Fruit fly (Drosophila melanogaster) whole organism, embryonic: Measurements from ENCODE around the gene T48.
A peak's percentile ranks its signal among the peaks of the same experiment; 100 is the strongest.

Source experiments
- ATbp ChIP-seq: fragments of 200-800 bp; sonication (Bioruptor generic); optimal IDR thresholded peaks from 2 replicates; lab custom pipeline; 2017; ENCODE audit warnings: missing biosample characterization, mild to moderate bottlenecking, missing genetic modification characterization, missing genetic modification reagents
- CG12219 ChIP-seq: fragments of 200-800 bp; sonication (Bioruptor generic); optimal IDR thresholded peaks from 3 replicates; lab custom pipeline; 2018; ENCODE audit warnings: missing biosample characterization, mild to moderate bottlenecking, missing genetic modification characterization
- CG12299 ChIP-seq: fragments of 200-800 bp; sonication (Bioruptor generic); optimal IDR thresholded peaks from 2 replicates; lab custom pipeline; 2018; ENCODE audit warnings: missing biosample characterization, mild to moderate bottlenecking, missing genetic modification characterization
- CG12942 ChIP-seq: fragments of 200-800 bp; sonication (Bioruptor generic); optimal IDR thresholded peaks from 3 replicates; lab custom pipeline; 2016; ENCODE audit warnings: missing biosample characterization, missing genetic modification characterization
- CG13123 ChIP-seq: fragments of 200-800 bp; sonication (Bioruptor generic); optimal IDR thresholded peaks from 2 replicates; lab custom pipeline; 2016; ENCODE audit warnings: missing biosample characterization, missing genetic modification characterization
- CG14667 ChIP-seq: fragments of 200-800 bp; sonication (Bioruptor generic); IDR thresholded peaks from 2 replicates; pipeline ENCODE4 v1.3.6; 2022; ENCODE audit warnings: missing biosample characterization, missing genetic modification characterization
- CG15011 ChIP-seq: fragments of 200-800 bp; sonication (Bioruptor generic); optimal IDR thresholded peaks from 3 replicates; lab custom pipeline; 2018; ENCODE audit warnings: missing biosample characterization, mild to moderate bottlenecking, missing genetic modification characterization
- CG1603 ChIP-seq: fragments of 200-800 bp; sonication (Bioruptor generic); optimal IDR thresholded peaks from 2 replicates; lab custom pipeline; 2019; ENCODE audit warnings: missing biosample characterization, mild to moderate bottlenecking, missing genetic modification characterization, moderate library complexity
- CG16779 ChIP-seq: fragments of 200-800 bp; sonication (Bioruptor generic); IDR thresholded peaks from 2 replicates; pipeline ENCODE4 v1.3.6; 2022; ENCODE audit warnings: missing biosample characterization, missing genetic modification characterization
- CG17359 ChIP-seq: fragments of 200-800 bp; sonication (Bioruptor generic); optimal IDR thresholded peaks from 3 replicates; lab custom pipeline; 2018; ENCODE audit warnings: missing biosample characterization, mild to moderate bottlenecking, missing genetic modification characterization, moderate library complexity
- CG17385 ChIP-seq: fragments of 200-800 bp; sonication (Bioruptor generic); optimal IDR thresholded peaks from 3 replicates; lab custom pipeline; 2018; ENCODE audit warnings: missing biosample characterization, mild to moderate bottlenecking, missing genetic modification characterization
- CG17568 ChIP-seq: fragments of 200-800 bp; sonication (Bioruptor generic); optimal IDR thresholded peaks from 2 replicates; lab custom pipeline; 2018; ENCODE audit warnings: missing biosample characterization, mild to moderate bottlenecking, missing genetic modification characterization, moderate library complexity
- CG17829 ChIP-seq: fragments of 200-800 bp; optimal IDR thresholded peaks from 2 replicates; lab custom pipeline; 2019; ENCODE audit warnings: missing biosample characterization, mild to moderate bottlenecking, missing genetic modification characterization, moderate library complexity
- CG1832 ChIP-seq: fragments of 200-800 bp; sonication (Bioruptor generic); optimal IDR thresholded peaks from 2 replicates; lab custom pipeline; 2017; ENCODE audit warnings: missing biosample characterization, mild to moderate bottlenecking, missing genetic modification characterization, inconsistent platforms
- CG2875 ChIP-seq: fragments of 200-800 bp; sonication (Bioruptor generic); optimal IDR thresholded peaks from 2 replicates; lab custom pipeline; 2017; ENCODE audit warnings: missing biosample characterization, mild to moderate bottlenecking, missing genetic modification characterization, missing genetic modification reagents
- CG30431 ChIP-seq: fragments of 200-800 bp; sonication (Bioruptor generic); optimal IDR thresholded peaks from 2 replicates; lab custom pipeline; 2017; ENCODE audit warnings: missing biosample characterization, missing genetic modification characterization
- CG31365 ChIP-seq: fragments of 200-800 bp; sonication (Bioruptor generic); optimal IDR thresholded peaks from 2 replicates; lab custom pipeline; 2018; ENCODE audit warnings: missing biosample characterization, mild to moderate bottlenecking, missing genetic modification characterization
- CG3281 ChIP-seq: fragments of 200-800 bp; sonication (Bioruptor generic); optimal IDR thresholded peaks from 3 replicates; lab custom pipeline; 2017; ENCODE audit warnings: missing biosample characterization, mild to moderate bottlenecking, missing genetic modification characterization
- CG34422 ChIP-seq: fragments of 200-800 bp; sonication (Bioruptor generic); IDR thresholded peaks from 3 replicates; pipeline ENCODE4 v1.3.6; 2022; ENCODE audit warnings: missing biosample characterization, missing genetic modification characterization
- CG4424 ChIP-seq: fragments of 200-800 bp; sonication (Bioruptor generic); optimal IDR thresholded peaks from 3 replicates; lab custom pipeline; 2016; ENCODE audit warnings: missing biosample characterization, missing genetic modification characterization
- CG6791 ChIP-seq: fragments of 200-800 bp; sonication (Bioruptor generic); IDR thresholded peaks from 3 replicates; pipeline ENCODE4 v1.3.6; 2022; ENCODE audit warnings: missing biosample characterization, missing genetic modification characterization; ENCODE audit not compliant: partially characterized antibody
- CG7963 ChIP-seq: fragments of 200-800 bp; sonication (Bioruptor generic); IDR thresholded peaks from 3 replicates; pipeline ENCODE4 v1.3.6; 2022; ENCODE audit warnings: missing biosample characterization, missing genetic modification characterization; ENCODE audit not compliant: partially characterized antibody
- CG8765 ChIP-seq: fragments of 200-800 bp; sonication (Bioruptor generic); IDR thresholded peaks from 2 replicates; pipeline ENCODE4 v1.3.6; 2022; ENCODE audit warnings: missing biosample characterization, missing genetic modification characterization
- CG9797 ChIP-seq: fragments of 200-800 bp; sonication (Bioruptor generic); optimal IDR thresholded peaks from 3 replicates; lab custom pipeline; 2018; ENCODE audit warnings: missing biosample characterization, mild to moderate bottlenecking, missing genetic modification characterization
- Chrac-16 ChIP-seq: fragments of 200-800 bp; sonication (Bioruptor generic); optimal IDR thresholded peaks from 3 replicates; lab custom pipeline; 2016; ENCODE audit warnings: missing biosample characterization, missing genetic modification characterization
- CkIIα-i1 ChIP-seq: fragments of 200-800 bp; sonication (Bioruptor generic); IDR thresholded peaks from 2 replicates; pipeline ENCODE4 v1.3.6; 2022; ENCODE audit warnings: missing biosample characterization, missing genetic modification characterization
- Ets65A ChIP-seq: fragments of 200-800 bp; sonication (Bioruptor generic); peaks from one replicate; lab custom pipeline; 2016; ENCODE audit warnings: missing biosample characterization, missing genetic modification characterization
- Ets97D ChIP-seq: fragments of 200-800 bp; sonication (Bioruptor generic); optimal IDR thresholded peaks from 3 replicates; lab custom pipeline; 2016; ENCODE audit warnings: missing biosample characterization, missing genetic modification characterization
- Hr51 ChIP-seq, 2 experiments: fragments of 200-800 bp; sonication (Bioruptor generic); optimal IDR thresholded peaks; 2 replicates in 1 of 2; 3 replicates in 1 of 2; lab custom pipeline; 2016 to 2018; ENCODE audit warnings: missing biosample characterization in 2 of 2, missing genetic modification characterization in 2 of 2, mild to moderate bottlenecking in 1 of 2, moderate library complexity in 1 of 2
- Lhr ChIP-seq: fragments of 200-800 bp; sonication (Bioruptor generic); optimal IDR thresholded peaks from 3 replicates; lab custom pipeline; 2017; ENCODE audit warnings: mild to moderate bottlenecking, missing biosample characterization, missing genetic modification reagents, missing genetic modification characterization
- MESR4 ChIP-seq: fragments of 200-800 bp; sonication (Bioruptor generic); optimal IDR thresholded peaks from 2 replicates; lab custom pipeline; 2018; ENCODE audit warnings: missing biosample characterization, mild to moderate bottlenecking, missing genetic modification characterization, moderate library complexity
- Med ChIP-seq: fragments of 200-800 bp; sonication (Bioruptor generic); peaks from one replicate; lab custom pipeline; 2016; ENCODE audit warnings: missing biosample characterization, missing genetic modification characterization, mild to moderate bottlenecking, inconsistent platforms, moderate library complexity
- Rx ChIP-seq: fragments of 200-800 bp; sonication (Bioruptor generic); IDR thresholded peaks from 2 replicates; pipeline ENCODE4 v1.3.6; 2022; ENCODE audit warnings: missing biosample characterization, missing genetic modification characterization
- Xrp1 ChIP-seq: fragments of 200-800 bp; sonication (Bioruptor generic); IDR thresholded peaks from 2 replicates; pipeline ENCODE4 v1.3.6; 2022; ENCODE audit warnings: missing biosample characterization, missing genetic modification characterization
- ac ChIP-seq: fragments of 200-800 bp; sonication (Bioruptor generic); optimal IDR thresholded peaks from 3 replicates; lab custom pipeline; 2017; ENCODE audit warnings: missing biosample characterization, mild to moderate bottlenecking, missing genetic modification characterization
- br ChIP-seq: fragments of >200 bp; optimal IDR thresholded peaks from 2 replicates; lab custom pipeline; 2017
- cad ChIP-seq: fragments of >200 bp; optimal IDR thresholded peaks from 2 replicates; lab custom pipeline; 2017; ENCODE audit warnings: missing biosample characterization, missing genetic modification characterization
- crp ChIP-seq, 2 experiments: fragments of 200-800 bp; sonication (Bioruptor generic); optimal IDR thresholded peaks; 2 replicates in 1 of 2; 3 replicates in 1 of 2; lab custom pipeline; 2017; ENCODE audit warnings: missing biosample characterization in 2 of 2, missing genetic modification characterization in 2 of 2, mild to moderate bottlenecking in 1 of 2, moderate library complexity in 1 of 2
- fd102C ChIP-seq: fragments of 200-800 bp; sonication (Bioruptor generic); optimal IDR thresholded peaks from 2 replicates; lab custom pipeline; 2018; ENCODE audit warnings: missing biosample characterization, mild to moderate bottlenecking, missing genetic modification characterization, moderate library complexity
- hbn ChIP-seq: fragments of 200-800 bp; sonication (Bioruptor generic); IDR thresholded peaks from 2 replicates; pipeline ENCODE4 v1.3.6; 2022; ENCODE audit warnings: missing biosample characterization, missing genetic modification characterization; ENCODE audit not compliant: partially characterized antibody
- hkb ChIP-seq, 2 experiments: fragments of 200-800 bp in 1 of 2; fragments of >200 bp in 1 of 2; sonication (Bioruptor generic) in 1 of 2; IDR thresholded peaks in 1 of 2; optimal IDR thresholded peaks in 1 of 2; 2 replicates each; pipeline versions ENCODE4 v1.3.6 to Lab custom; 2017 to 2022; ENCODE audit warnings: missing biosample characterization in 1 of 2, missing genetic modification characterization in 1 of 2
- inv ChIP-seq: fragments of 200-800 bp; sonication (Bioruptor generic); IDR thresholded peaks from 2 replicates; pipeline ENCODE4 v1.3.6; 2022; ENCODE audit warnings: missing biosample characterization, missing genetic modification characterization; ENCODE audit not compliant: partially characterized antibody
- kay ChIP-seq: fragments of 200-800 bp; sonication (Bioruptor generic); optimal IDR thresholded peaks from 2 replicates; lab custom pipeline; 2016; ENCODE audit warnings: missing biosample characterization, missing genetic modification characterization
- ranshi ChIP-seq: fragments of 200-800 bp; sonication (Bioruptor generic); IDR thresholded peaks from 2 replicates; pipeline ENCODE4 v1.3.6; 2022; ENCODE audit warnings: missing biosample characterization, missing genetic modification characterization
- repo ChIP-seq: fragments of 200-800 bp; sonication (Bioruptor generic); optimal IDR thresholded peaks from 2 replicates; lab custom pipeline; 2016; ENCODE audit warnings: missing biosample characterization, missing genetic modification characterization
- row ChIP-seq: fragments of 200-800 bp; sonication (Bioruptor generic); IDR thresholded peaks from 3 replicates; pipeline ENCODE4 v1.3.6; 2022; ENCODE audit warnings: missing biosample characterization, missing genetic modification characterization
- twi ChIP-seq: fragments of 200-800 bp; optimal IDR thresholded peaks from 2 replicates; lab custom pipeline; 2019; ENCODE audit warnings: missing biosample characterization, mild to moderate bottlenecking, missing genetic modification characterization, moderate library complexity
- unpg ChIP-seq: fragments of 200-800 bp; sonication (Bioruptor generic); optimal IDR thresholded peaks from 3 replicates; lab custom pipeline; 2018; ENCODE audit warnings: missing biosample characterization, mild to moderate bottlenecking, missing genetic modification characterization, moderate library complexity
- vvl ChIP-seq: fragments of 200-800 bp; sonication (Bioruptor generic); IDR thresholded peaks from 2 replicates; pipeline ENCODE4 v1.3.6; 2022; ENCODE audit warnings: missing biosample characterization, missing genetic modification characterization

The T48 gene

dm6 chr3R:26956376-26957062, 75.0 kb downstream of the T48 start (continued):
- TF ChIP-seq hbn (no peak), MESR4 (GFP tag; lab: Kevin White, UChicago) (no peak), CG1832 (GFP tag; lab: Kevin White, UChicago) (no peak), vvl (GFP tag; lab: Robert Waterston, UW) (peak; percentile 29; the same call in 1 of the 2 replicates), CG17385 (GFP tag; lab: Kevin White, UChicago) (peak; percentile 34), br (lab: Kevin White, UChicago) (no peak), hkb (optimal IDR thresholded peaks at IDR 0.05; lab: Kevin White, UChicago) (peak; percentile 25), hkb (GFP tag; IDR thresholded peaks at IDR 0.05; lab: Robert Waterston, UW) (no peak), unpg (GFP tag; lab: Kevin White, UChicago) (no peak), CG6791 (GFP tag; lab: Robert Waterston, UW) (no peak), inv (GFP tag; lab: Robert Waterston, UW) (no peak), CG7963 (no peak), CG2875 (GFP tag; lab: Kevin White, UChicago) (no peak), CG8765 (peak; percentile 10; the same call in 1 of the 2 replicates), Lhr (GFP tag; lab: Kevin White, UChicago) (peak; percentile 8), crp (GFP tag; optimal IDR thresholded peaks at IDR 0.05; lab: Kevin White, UChicago) (no peak), cad (no peak), kay (GFP tag; lab: Kevin White, UChicago) (no peak), CG3281 (no peak), CG12299 (tag; lab: Kevin White, UChicago) (no peak), CG17359 (tag; lab: Kevin White, UChicago) (peak; percentile 2), Xrp1 (GFP tag; lab: Robert Waterston, UW) (no peak), CG15011 (GFP tag; lab: Kevin White, UChicago) (no peak), fd102C (GFP tag; lab: Kevin White, UChicago) (no peak), CG14667 (GFP tag; lab: Robert Waterston, UW) (no peak), Ets65A (GFP tag; lab: Kevin White, UChicago) (peak; percentile 78), CG30431 (GFP tag; lab: Kevin White, UChicago) (no peak), row (GFP tag; lab: Robert Waterston, UW) (peak; percentile 21; the same call in 1 of the 3 replicates), repo (GFP tag; lab: Kevin White, UChicago) (no peak), CG13123 (GFP tag; lab: Kevin White, UChicago) (no peak), CG1603 (peak; percentile 3), CG9797 (no peak), ranshi (GFP tag; lab: Robert Waterston, UW) (no peak), CkIIα-i1 (GFP tag; lab: Robert Waterston, UW) (no peak), CG12219 (peak; percentile 23), CG17829 (tag; lab: Kevin White, UChicago) (no peak), Rx (GFP tag; lab: Robert Waterston, UW) (no peak), ac (no peak), Hr51 (GFP tag; optimal IDR thresholded peaks at IDR 0.05; lab: Kevin White, UChicago) (no peak), twi (no peak), CG12942 (GFP tag; lab: Kevin White, UChicago) (no peak), ATbp (no peak), CG16779 (GFP tag; lab: Robert Waterston, UW) (no peak), Ets97D (GFP tag; lab: Kevin White, UChicago) (peak; percentile 69), CG4424 (GFP tag; lab: Kevin White, UChicago) (no peak), Chrac-16 (GFP tag; lab: Kevin White, UChicago) (no peak), Med (peak; percentile 69), CG31365 (tag; lab: Kevin White, UChicago) (no peak), CG34422 (GFP tag; lab: Robert Waterston, UW) (no peak), CG17568 (GFP tag; lab: Kevin White, UChicago) (no peak)
